Fruit fly (Drosophila melanogaster) whole organism, pupa: ENCODE measurements around the gene CG1136.

ENCODE experiments used
- CG10348 ChIP-seq: fragments of 200-800 bp; sonication (Bioruptor generic); IDR thresholded peaks from 2 replicates; pipeline ENCODE4 v1.3.6; 2022; ENCODE audit warnings: missing biosample characterization, missing genetic modification characterization
- CG12605 ChIP-seq: fragments of 200-800 bp; sonication (Bioruptor generic); IDR thresholded peaks from 2 replicates; pipeline ENCODE4 v1.3.6; 2022; ENCODE audit warnings: missing biosample characterization, missing genetic modification characterization
- CG13204 ChIP-seq: fragments of 200-800 bp; sonication (Bioruptor generic); optimal IDR thresholded peaks from 2 replicates; lab custom pipeline; 2018; ENCODE audit warnings: missing biosample characterization, mild to moderate bottlenecking, missing genetic modification characterization, moderate library complexity
- CG14655 ChIP-seq: fragments of 200-800 bp; sonication (Bioruptor generic); optimal IDR thresholded peaks from 3 replicates; lab custom pipeline; 2017; ENCODE audit warnings: mild to moderate bottlenecking, missing biosample characterization, missing genetic modification reagents, missing genetic modification characterization
- CG15710 ChIP-seq: fragments of 200-800 bp; sonication (Bioruptor generic); optimal IDR thresholded peaks from 2 replicates; lab custom pipeline; 2018; ENCODE audit warnings: missing biosample characterization, mild to moderate bottlenecking, missing genetic modification characterization, moderate library complexity
- CG17806 ChIP-seq: fragments of 200-800 bp; sonication (Bioruptor generic); optimal IDR thresholded peaks from 2 replicates; lab custom pipeline; 2018; ENCODE audit warnings: missing biosample characterization, mild to moderate bottlenecking, missing genetic modification characterization, moderate library complexity
- CG32121 ChIP-seq: fragments of 200-800 bp; sonication (Bioruptor generic); IDR thresholded peaks from 2 replicates; pipeline ENCODE4 v1.3.6; 2022; ENCODE audit warnings: missing biosample characterization, missing genetic modification characterization
- CG34367 ChIP-seq: fragments of 200-800 bp; sonication (Bioruptor generic); optimal IDR thresholded peaks from 2 replicates; lab custom pipeline; 2018; ENCODE audit warnings: missing biosample characterization, mild to moderate bottlenecking, missing genetic modification characterization
- CG4496 ChIP-seq: fragments of 200-800 bp; sonication (Bioruptor generic); IDR thresholded peaks from 3 replicates; pipeline ENCODE4 v1.3.6; 2022; ENCODE audit warnings: missing biosample characterization, missing genetic modification characterization
- CG8159 ChIP-seq: fragments of 200-800 bp; sonication (Bioruptor generic); optimal IDR thresholded peaks from 3 replicates; lab custom pipeline; 2018; ENCODE audit warnings: missing biosample characterization, mild to moderate bottlenecking, missing genetic modification characterization, moderate library complexity
- CG8301 ChIP-seq: fragments of 200-800 bp; sonication (Bioruptor generic); optimal IDR thresholded peaks from 2 replicates; lab custom pipeline; 2018; ENCODE audit warnings: missing biosample characterization, mild to moderate bottlenecking, missing genetic modification characterization
- CG9948 ChIP-seq: fragments of 200-800 bp; sonication (Bioruptor generic); optimal IDR thresholded peaks from 2 replicates; lab custom pipeline; 2018; ENCODE audit warnings: missing biosample characterization, mild to moderate bottlenecking, missing genetic modification characterization, moderate library complexity
- D1 ChIP-seq: fragments of 200-800 bp; sonication (Bioruptor generic); optimal IDR thresholded peaks from 2 replicates; lab custom pipeline; 2018; ENCODE audit warnings: missing biosample characterization, mild to moderate bottlenecking, missing genetic modification characterization, moderate library complexity
- EcR ChIP-seq: fragments of 200-800 bp; sonication (Bioruptor generic); optimal IDR thresholded peaks from 3 replicates; lab custom pipeline; 2019; ENCODE audit warnings: missing biosample characterization, missing genetic modification characterization, mild to moderate bottlenecking, moderate library complexity, missing genetic modification reagents
- Ets98B ChIP-seq: fragments of 200-800 bp; sonication (Bioruptor generic); IDR thresholded peaks from 2 replicates; pipeline ENCODE4 v1.3.6; 2022; ENCODE audit warnings: missing biosample characterization, missing genetic modification characterization
- Pif1A ChIP-seq: fragments of 200-800 bp; sonication (Bioruptor generic); optimal IDR thresholded peaks from 3 replicates; lab custom pipeline; 2016; ENCODE audit warnings: missing biosample characterization, missing genetic modification characterization
- Pif1B ChIP-seq: fragments of 200-800 bp; sonication (Bioruptor generic); optimal IDR thresholded peaks from 3 replicates; lab custom pipeline; 2016; ENCODE audit warnings: missing biosample characterization, missing genetic modification characterization
- Snoo ChIP-seq: fragments of 200-800 bp; sonication (Bioruptor generic); optimal IDR thresholded peaks from 3 replicates; lab custom pipeline; 2017; ENCODE audit warnings: missing biosample characterization, mild to moderate bottlenecking, missing genetic modification characterization, inconsistent platforms
- fd96Ca ChIP-seq: fragments of 200-800 bp; sonication (Bioruptor generic); IDR thresholded peaks from 3 replicates; pipeline ENCODE4 v1.3.6; 2022; ENCODE audit warnings: missing biosample characterization, missing genetic modification characterization
- gl ChIP-seq: fragments of 200-800 bp; sonication (Bioruptor generic); optimal IDR thresholded peaks from 2 replicates; lab custom pipeline; 2018; ENCODE audit warnings: missing biosample characterization, mild to moderate bottlenecking, missing genetic modification characterization
- rn ChIP-seq: fragments of 200-800 bp; sonication (Bioruptor generic); IDR thresholded peaks from 2 replicates; pipeline ENCODE4 v1.3.6; 2022; ENCODE audit warnings: missing biosample characterization, missing genetic modification characterization

CG1136 gene

DNA sequence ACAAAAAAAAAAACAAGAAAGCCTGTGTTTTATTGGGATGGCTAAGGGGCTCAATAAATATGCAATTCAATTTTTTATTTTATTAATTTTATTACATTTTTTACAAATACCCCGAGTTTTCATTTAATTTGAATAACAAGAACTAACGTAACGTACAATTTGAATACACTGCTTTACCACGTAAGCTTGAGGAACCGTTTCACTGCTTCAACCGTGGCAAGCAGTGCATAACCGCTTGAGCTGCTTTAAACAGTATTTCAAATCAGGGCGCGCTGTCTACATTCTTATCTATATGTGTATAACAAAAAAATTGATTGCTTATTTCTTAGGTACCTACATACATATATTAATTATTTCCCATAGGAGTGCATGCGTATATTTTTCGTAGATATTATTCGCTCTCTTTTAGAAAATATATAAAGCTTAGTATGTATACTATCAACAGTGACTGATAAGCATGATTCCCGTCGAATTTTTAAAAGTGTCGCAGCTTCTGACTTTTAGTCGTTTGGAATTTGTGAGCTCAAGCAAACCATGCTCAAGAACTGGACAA lies 46.4 kb downstream of the CG1136 start, which contains the start of gene CG14990:
CG14990 (plus strand) TSS at position 503 of the 553 bp plus-strand sequence.
- TF ChIP-seq CG34367 (tag; lab: Kevin White, UChicago), result no peak
- peak; percentile 97 for TF ChIP-seq D1 (tag; lab: Kevin White, UChicago)
- no peak for TF ChIP-seq Snoo (tag; lab: Kevin White, UChicago)
- no peak for TF ChIP-seq CG8301 (tag; lab: Kevin White, UChicago)
- TF ChIP-seq, all 21 proteins: peak for 1

- TF ChIP-seq EcR (GFP tag; lab: Kevin White, UChicago) (peak; percentile 46), CG13204 (GFP tag; lab: Kevin White, UChicago) (no peak)
Measured at dm6 chr3L:4096546-4096945, 50.1 kb downstream of the CG1136 start.

DNA sequence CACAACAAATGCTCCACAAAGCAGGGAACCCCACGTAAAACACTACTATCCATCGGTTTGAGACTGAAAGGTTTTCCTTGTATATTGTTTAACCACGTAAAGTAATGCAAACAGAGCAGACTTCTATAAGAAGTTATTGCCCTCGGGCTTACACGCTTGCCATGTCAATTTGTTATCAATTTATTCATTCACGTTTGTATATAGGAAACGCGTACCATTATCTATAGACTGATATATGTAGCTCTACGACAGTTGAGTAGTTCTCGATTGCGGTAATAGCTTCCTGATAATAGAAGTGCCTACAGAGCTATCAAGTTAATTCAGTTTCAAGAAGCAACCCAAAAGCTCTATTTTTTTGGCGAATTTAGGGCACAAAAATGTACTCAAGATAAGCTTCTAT lies 52.8 kb downstream of the CG1136 start:
- TF ChIP-seq CG13204 (GFP tag; lab: Kevin White, UChicago), result no peak
- TF ChIP-seq CG8159 (tag; lab: Kevin White, UChicago), result no peak
- no peak for TF ChIP-seq CG14655 (GFP tag; lab: Kevin White, UChicago)
- no peak for TF ChIP-seq Snoo (tag; lab: Kevin White, UChicago)
- peak; percentile 70 for TF ChIP-seq EcR (GFP tag; lab: Kevin White, UChicago)
- TF ChIP-seq Pif1A (GFP tag; lab: Kevin White, UChicago), result no peak

dm6 chr3L:4102496-4103257 lies 56.3 kb downstream of the CG1136 start, which contains the start of gene CG14995:
Gene CG14995 (minus strand): TSS chr3L:4103256.
- TF ChIP-seq Pif1B (GFP tag; lab: Kevin White, UChicago) (peak; percentile 39), CG34367 (tag; lab: Kevin White, UChicago) (no peak), D1 (tag; lab: Kevin White, UChicago) (no peak), CG8301 (tag; lab: Kevin White, UChicago) (no peak), EcR (GFP tag; lab: Kevin White, UChicago) (peak; percentile 36), Ets98B (GFP tag; lab: Robert Waterston, UW) (peak; percentile 67), CG13204 (GFP tag; lab: Kevin White, UChicago) (no peak), CG4496 (GFP tag; lab: Robert Waterston, UW) (peak; percentile 66; the same call in 2 of the 3 replicates), CG14655 (GFP tag; lab: Kevin White, UChicago) (no peak), CG8159 (tag; lab: Kevin White, UChicago) (no peak), gl (tag; lab: Kevin White, UChicago) (no peak), CG32121 (GFP tag; lab: Robert Waterston, UW) (peak; percentile 37; the same call in 1 of the 2 replicates), CG17806 (tag; lab: Kevin White, UChicago) (no peak), CG10348 (no peak), Pif1A (GFP tag; lab: Kevin White, UChicago) (peak; percentile 33), fd96Ca (peak; percentile 34; the same call in 1 of the 3 replicates), rn (GFP tag; lab: Robert Waterston, UW) (no peak), CG9948 (tag; lab: Kevin White, UChicago) (no peak), CG12605 (peak; percentile 54; the same call in 1 of the 2 replicates), CG15710 (tag; lab: Kevin White, UChicago) (no peak), Snoo (tag; lab: Kevin White, UChicago) (no peak)

dm6 chr3L:4103258-4104247 lies 57.2 kb downstream of the CG1136 start, which contains the start of gene Fit1:
Gene Fit1 (plus strand): TSS chr3L:4103564.
- TF ChIP-seq CG12605, result 0 out of 2 replicates have a peak, but pooled peaks have one; percentile 34
- TF ChIP-seq EcR (GFP tag; lab: Kevin White, UChicago), result peak; percentile 42
- TF ChIP-seq CG13204 (GFP tag; lab: Kevin White, UChicago), result no peak

DNA sequence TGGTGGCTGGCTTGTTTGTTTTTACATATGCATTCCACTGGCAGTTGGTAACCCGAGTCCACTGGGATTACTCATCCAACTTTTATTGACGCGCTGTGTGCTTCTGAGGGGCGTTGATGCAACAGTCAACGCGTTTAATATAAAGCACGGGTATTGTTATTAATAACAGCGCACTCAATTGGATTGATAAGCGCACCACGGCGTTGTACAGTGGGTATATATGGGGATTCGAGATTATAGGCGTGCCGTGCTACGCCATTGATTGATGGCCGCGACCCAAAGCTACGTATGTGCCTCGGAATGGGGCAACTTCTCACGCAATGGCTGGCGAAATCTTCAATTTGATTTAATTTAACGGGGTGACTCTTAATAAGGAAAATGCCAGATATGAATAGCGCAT lies 60.7 kb downstream of the CG1136 start:
- peak; percentile 52 for TF ChIP-seq EcR (GFP tag; lab: Kevin White, UChicago)
- no peak for TF ChIP-seq CG4496 (GFP tag; lab: Robert Waterston, UW)
